Worm (Caenorhabditis elegans): ENCODE measurements around the gene Y7A5A.24.

Y7A5A.24 gene

DNA sequence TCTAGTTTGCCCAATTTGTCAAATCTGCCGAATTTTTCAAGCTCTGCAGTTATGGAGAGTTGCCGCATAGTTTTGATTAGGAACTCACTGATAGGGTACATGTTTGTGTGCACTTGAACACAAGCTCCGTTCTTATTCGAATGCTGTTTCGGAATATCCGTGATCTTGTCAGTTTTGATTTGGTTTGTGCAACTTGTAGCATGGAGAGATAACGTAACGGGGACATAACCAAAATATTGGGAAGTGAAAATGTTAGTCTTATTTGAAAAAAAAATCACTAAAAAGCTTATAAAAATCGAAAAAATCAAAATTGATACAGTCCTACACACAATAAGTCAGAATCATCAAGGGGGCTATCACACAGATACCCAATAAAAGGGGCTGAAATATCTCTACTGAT lies at the start of gene Y7A5A.24:
Gene Y7A5A.24 (minus strand): TSS at position 101 of the 400 bp plus-strand sequence.
- TF ChIP-seq him-1 (tag; optimal IDR thresholded peaks at IDR 0.05) (no peak), W03F9.2 (tag; optimal IDR thresholded peaks at IDR 0.05) (no peak), dao-5 (tag; optimal IDR thresholded peaks at IDR 0.05) (no peak)

DNA sequence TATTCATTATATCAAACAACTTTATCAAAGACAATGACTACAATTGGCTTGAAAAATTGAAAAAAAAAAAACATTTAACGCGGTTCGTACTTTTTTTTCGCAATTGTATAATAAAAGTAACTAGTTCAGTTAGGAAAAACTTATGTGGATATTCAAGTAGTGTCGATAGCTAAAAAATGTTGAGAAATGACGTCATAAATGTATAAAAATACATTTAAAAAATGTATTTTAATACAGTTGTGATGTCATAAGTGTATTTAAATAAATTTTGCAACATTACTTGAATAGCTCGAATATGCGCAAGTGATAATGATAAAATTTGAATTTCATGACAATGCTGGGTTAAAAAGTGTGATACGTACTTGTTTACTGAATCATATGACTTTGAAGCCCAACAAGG lies 49.6 kb upstream of the Y7A5A.24 start:
- no peak for TF ChIP-seq dao-5 (tag; optimal IDR thresholded peaks at IDR 0.05)

DNA sequence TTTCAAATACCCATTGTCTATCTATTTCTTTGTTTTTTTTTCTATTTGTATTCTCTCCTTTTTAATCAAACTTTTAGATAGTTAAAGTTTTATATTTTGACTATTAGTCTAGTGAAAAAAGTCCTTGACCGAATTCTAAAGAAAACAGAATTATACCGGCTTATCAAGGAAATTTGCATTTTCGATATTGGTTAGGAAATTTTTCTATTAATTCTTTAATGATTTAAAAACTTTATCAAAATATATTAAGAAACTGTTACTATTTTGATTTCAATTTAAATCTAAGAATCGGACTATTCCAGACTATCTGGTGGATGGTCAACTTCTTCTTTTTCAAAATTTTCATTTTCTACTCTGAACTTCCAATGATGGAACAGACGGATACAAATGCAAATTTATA lies 46.1 kb upstream of the Y7A5A.24 start, which contains the start of gene Y7A5A.20:
Gene Y7A5A.20 (plus strand): TSS at position 301 of the 400 bp plus-strand sequence.
- TF ChIP-seq dao-5 (tag; optimal IDR thresholded peaks at IDR 0.05) (no peak), W03F9.2 (tag; optimal IDR thresholded peaks at IDR 0.05) (no peak), him-1 (tag; optimal IDR thresholded peaks at IDR 0.05) (no peak)

DNA sequence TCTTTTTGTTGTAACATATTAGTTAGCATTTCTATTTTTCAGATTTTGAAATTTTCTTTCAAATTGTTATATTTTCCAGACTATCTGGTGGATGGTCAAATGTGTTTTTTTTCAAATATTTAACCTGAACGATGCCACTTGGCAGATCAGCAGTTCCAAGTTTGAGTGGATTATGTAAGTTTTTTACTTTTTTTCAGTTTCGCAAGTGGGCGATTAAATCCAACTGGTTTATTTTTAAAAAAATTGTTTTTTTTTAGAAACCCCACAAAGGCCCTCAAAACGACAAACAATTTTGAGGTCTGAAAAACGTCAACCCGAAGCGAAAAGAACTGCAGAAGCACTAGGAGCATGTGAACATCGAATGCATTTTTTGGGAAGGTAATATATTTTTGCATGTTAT lies 44.9 kb upstream of the Y7A5A.24 start, which contains the start of gene Y7A5A.9:
Gene Y7A5A.9 (plus strand): TSS at position 301 of the 400 bp plus-strand sequence.
- TF ChIP-seq him-1 (tag; optimal IDR thresholded peaks at IDR 0.05) (no peak), dao-5 (tag; optimal IDR thresholded peaks at IDR 0.05) (no peak), W03F9.2 (tag; optimal IDR thresholded peaks at IDR 0.05) (no peak)

DNA sequence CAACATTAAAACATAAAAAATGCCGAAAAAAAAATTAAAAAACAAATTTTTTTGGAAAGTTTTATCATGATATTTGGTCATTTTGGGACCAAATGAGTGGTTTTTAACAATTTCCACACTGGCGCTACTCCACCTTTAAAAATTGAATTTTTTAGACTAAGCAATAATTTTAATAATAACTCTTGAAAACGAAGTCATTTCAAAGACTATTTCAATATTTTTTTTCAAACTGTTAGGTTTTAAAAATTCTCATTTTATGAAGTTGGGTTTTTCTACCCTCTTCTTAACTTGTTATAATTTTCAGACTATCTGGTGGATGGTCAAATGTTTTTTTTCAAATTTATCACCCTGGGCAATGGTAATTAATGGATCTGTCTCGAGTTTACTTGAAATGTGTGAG lies 40.3 kb upstream of the Y7A5A.24 start, which contains the start of gene Y7A5A.8:
Gene Y7A5A.8 (plus strand): TSS at position 301 of the 400 bp plus-strand sequence.
- TF ChIP-seq W03F9.2 (tag; optimal IDR thresholded peaks at IDR 0.05) (no peak), dao-5 (tag; optimal IDR thresholded peaks at IDR 0.05) (no peak), him-1 (tag; optimal IDR thresholded peaks at IDR 0.05) (no peak)

DNA sequence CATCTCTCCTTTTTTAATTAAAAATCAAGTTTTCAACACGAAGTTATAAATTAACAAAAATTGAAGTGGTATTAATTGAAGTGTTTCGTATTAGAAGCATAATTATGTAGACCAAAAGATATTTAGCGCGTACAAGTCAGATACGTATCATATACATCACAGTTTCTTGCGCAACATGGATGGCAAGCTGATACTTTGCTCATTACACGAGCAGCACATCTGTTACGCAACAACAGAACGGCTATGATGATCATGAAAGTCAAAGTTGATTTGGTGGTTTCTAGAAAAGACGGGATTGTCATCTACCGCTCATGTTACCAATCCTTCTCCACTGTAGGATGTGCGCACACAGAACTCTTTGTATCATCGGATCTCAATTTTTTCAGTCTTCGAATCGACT lies 32.6 kb upstream of the Y7A5A.24 start:
- TF ChIP-seq him-1 (tag; optimal IDR thresholded peaks at IDR 0.05) (no peak), W03F9.2 (tag; optimal IDR thresholded peaks at IDR 0.05) (no peak), dao-5 (tag; optimal IDR thresholded peaks at IDR 0.05) (no peak)

DNA sequence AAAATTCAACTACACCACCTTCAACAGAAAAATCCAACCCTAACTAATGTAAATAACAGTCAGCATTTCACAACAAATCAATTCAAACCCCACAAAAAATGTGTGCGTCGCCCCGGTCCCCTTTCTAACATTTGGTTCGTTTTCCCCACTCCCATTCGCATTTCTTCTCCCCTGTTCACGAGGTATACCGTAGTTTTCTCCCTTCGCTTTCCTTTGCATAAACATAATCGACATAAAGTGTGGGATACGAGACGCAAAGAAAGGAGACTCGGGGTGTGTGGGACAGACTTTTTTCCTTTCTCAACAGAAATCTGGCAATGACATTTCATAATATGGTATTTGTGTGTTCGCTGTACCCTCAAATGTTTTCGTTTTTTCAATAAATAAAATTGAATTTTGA lies 29.4 kb upstream of the Y7A5A.24 start:
- TF ChIP-seq W03F9.2 (tag; optimal IDR thresholded peaks at IDR 0.05) (no peak), him-1 (tag; optimal IDR thresholded peaks at IDR 0.05) (no peak), dao-5 (tag; optimal IDR thresholded peaks at IDR 0.05) (no peak)

DNA sequence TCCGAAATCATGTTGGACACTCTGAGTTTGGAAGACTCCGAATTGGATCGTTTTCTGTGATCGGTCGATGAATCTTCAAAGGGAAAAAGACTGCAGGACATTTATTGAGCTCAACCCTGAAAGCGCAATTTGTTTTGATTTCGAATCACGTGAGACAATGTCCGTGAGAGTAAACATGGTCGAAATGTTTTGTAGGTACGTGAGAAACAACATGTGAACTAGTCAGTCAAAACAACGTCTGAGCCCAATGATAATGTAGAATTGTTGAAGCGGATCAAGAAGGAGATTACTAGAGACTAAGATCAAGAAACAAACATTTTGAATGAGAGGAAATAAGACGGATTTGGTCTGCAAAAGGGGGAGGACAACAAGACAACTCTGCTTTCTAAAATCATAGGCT lies 22.1 kb upstream of the Y7A5A.24 start, which contains the start of gene Y7A5A.7:
Gene Y7A5A.7 (minus strand): TSS at position 101 of the 400 bp plus-strand sequence.
- TF ChIP-seq dao-5 (tag; optimal IDR thresholded peaks at IDR 0.05) (no peak), him-1 (tag; optimal IDR thresholded peaks at IDR 0.05) (no peak)

DNA sequence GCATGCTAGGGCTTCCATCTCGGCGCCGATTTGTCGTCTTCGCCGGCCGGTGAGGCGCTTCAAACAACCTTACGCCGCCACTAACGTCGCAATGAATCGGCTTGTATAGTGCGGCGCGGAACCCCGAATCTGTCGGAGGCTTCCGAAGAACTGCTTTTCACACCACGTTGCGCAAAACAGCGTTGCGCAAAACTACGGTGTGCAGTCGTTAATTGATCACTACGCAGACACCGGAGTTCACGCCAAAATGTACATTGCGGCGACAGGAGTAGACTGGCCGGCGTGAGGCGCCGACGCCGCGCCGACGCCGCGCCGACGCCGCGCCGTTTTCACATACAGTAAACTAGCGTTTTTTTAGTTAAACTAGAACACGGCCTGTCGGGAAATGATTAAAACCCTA lies 19.9 kb upstream of the Y7A5A.24 start:
- TF ChIP-seq him-1 (tag; optimal IDR thresholded peaks at IDR 0.05) (no peak), dao-5 (tag; optimal IDR thresholded peaks at IDR 0.05) (no peak), W03F9.2 (tag; optimal IDR thresholded peaks at IDR 0.05) (no peak)

DNA sequence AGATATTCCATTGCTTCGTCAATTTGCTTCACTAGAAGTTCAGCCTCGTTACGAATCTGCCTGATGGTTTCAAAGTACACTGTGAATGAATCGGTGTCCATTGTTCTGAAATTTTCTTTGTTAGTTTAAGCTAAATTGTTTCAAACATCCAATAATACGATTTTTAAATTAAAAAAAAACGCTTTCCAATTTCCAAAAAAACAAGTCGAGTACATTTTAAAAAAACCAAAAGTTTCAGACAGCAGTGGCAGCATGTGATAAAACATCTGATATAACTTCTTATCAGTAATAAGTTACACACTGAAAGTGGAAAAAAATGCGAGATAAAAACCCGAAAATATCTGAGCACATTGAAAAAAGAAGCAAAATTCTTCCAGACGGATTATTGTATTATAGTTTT lies 17.7 kb upstream of the Y7A5A.24 start, which contains the start of gene Y7A5A.6:
Gene Y7A5A.6 (minus strand): TSS at position 101 of the 400 bp plus-strand sequence.
- TF ChIP-seq dao-5 (tag; optimal IDR thresholded peaks at IDR 0.05), result no peak
- no peak for TF ChIP-seq him-1 (tag; optimal IDR thresholded peaks at IDR 0.05)
- TF ChIP-seq W03F9.2 (tag; optimal IDR thresholded peaks at IDR 0.05), result no peak

DNA sequence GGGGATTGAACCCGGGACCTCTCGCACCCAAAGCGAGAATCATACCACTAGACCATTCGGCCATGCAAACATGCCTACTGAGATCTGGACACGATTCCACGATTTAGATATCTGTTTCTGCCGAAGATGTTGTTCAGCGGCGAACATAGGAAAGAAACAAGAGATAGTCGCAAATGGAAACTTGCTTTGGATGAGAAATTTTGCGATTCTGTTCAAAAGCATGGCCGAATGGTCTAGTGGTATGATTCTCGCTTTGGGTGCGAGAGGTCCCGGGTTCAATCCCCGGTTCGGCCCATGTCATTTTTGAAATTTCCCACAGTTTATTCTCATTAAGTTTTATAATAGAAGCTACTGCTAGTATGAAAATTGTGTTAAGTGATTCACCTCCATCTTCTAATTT lies 14.7 kb upstream of the Y7A5A.24 start:
- TF ChIP-seq W03F9.2 (tag; optimal IDR thresholded peaks at IDR 0.05), result no peak

DNA sequence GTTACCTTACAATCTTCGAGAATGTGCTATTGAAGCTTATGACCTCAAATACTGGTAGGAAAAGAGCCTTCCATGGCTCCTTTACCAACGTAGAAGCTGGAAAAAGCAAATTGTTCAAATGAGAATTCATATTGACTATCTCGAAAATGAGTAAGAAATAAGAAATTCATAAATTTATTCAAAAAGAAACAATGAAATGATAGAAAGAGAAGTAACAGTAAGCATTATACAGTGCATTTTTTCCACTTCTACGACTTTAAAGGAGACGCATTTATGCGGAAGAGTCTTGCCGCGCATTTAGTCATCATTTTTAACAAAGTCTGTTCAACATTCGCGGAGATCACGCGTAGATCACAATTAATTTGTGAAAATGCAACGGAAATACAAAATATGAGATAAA lies 13.1 kb upstream of the Y7A5A.24 start, which contains the start of gene Y7A5A.10:
Gene Y7A5A.10 (minus strand): TSS at position 101 of the 400 bp plus-strand sequence.
- TF ChIP-seq dao-5 (tag; optimal IDR thresholded peaks at IDR 0.05) (no peak), him-1 (tag; optimal IDR thresholded peaks at IDR 0.05) (no peak), W03F9.2 (tag; optimal IDR thresholded peaks at IDR 0.05) (no peak)

DNA sequence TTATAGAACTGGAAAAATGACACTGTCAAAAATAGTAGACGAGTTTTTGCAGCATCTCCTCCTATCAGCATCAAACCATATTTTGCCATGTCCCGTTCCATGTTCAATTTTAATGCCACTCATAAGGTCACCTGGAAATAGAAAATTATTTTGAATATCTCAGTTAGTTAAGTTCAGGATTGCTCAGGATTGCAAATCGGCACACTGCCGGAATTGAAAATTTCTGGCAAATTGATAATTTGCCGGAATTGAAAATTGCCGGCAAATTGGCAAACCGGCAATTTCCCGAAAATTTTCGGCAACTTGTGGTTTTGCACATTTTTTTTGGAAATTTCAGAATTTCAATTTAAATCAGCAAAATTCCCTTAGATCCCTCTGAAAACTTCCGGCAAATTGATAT lies 4.8 kb upstream of the Y7A5A.24 start, which contains the start of gene Y7A5A.5:
Gene Y7A5A.5 (minus strand): TSS at position 101 of the 400 bp plus-strand sequence.
- TF ChIP-seq dao-5 (tag; optimal IDR thresholded peaks at IDR 0.05) (no peak), W03F9.2 (tag; optimal IDR thresholded peaks at IDR 0.05) (no peak), him-1 (tag; optimal IDR thresholded peaks at IDR 0.05) (no peak)

DNA sequence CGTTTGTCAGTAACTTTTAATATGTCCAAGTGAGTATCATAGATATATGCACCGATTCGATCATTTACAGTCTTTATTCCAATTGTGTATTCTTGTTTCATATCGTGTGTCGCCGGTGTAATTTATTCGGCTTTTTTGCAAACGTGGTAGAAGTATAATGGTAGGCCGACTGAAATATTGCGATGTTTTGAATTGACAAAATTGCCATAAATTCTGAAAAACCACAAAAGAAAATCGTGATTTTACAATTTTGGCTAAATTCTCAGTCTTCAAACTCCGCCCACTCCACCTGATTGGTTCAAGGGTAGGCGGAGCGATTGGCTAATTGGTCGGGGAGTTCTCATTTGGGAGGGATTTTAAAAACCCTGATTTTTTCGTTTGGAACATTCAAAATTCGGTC lies 2.6 kb upstream of the Y7A5A.24 start, which contains the start of gene Y7A5A.3:
Gene Y7A5A.3 (minus strand): TSS at position 101 of the 400 bp plus-strand sequence.
- TF ChIP-seq W03F9.2 (tag; optimal IDR thresholded peaks at IDR 0.05), result no peak
- TF ChIP-seq dao-5 (tag; optimal IDR thresholded peaks at IDR 0.05), result no peak
- no peak for TF ChIP-seq him-1 (tag; optimal IDR thresholded peaks at IDR 0.05)

DNA sequence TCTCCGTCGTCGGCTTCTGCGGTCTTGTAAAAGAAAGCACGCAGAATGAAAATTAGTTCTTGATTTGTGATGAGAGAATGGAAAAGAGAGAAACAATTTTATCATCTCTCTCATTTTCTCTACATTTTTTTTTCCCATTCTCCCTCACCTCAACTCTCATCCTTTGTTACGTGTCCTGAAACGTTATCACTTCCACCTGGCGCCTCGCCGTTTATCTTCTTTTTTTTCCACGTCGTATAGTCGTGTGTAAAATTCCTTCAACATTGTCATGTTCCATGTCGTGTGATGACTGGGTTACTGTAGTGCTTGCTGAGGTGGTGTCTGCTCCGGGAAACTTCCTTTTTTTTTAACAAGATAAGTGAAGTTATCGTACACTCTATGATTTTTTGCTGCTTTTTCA lies 2.4 kb downstream of the Y7A5A.24 start:
- TF ChIP-seq W03F9.2 (tag; optimal IDR thresholded peaks at IDR 0.05), result no peak
- TF ChIP-seq dao-5 (tag; optimal IDR thresholded peaks at IDR 0.05), result no peak
- TF ChIP-seq him-1 (tag; optimal IDR thresholded peaks at IDR 0.05), result no peak

Data from whole organism, L4/young adult.